Fruit fly (Drosophila melanogaster) whole organism, prepupa: Measurements from ENCODE around the gene Syt12.

Experiments
- Eip78C ChIP-seq: fragments of 200-800 bp; sonication (Bioruptor generic); peaks from one replicate; lab custom pipeline; 2016; ENCODE audit warnings: missing biosample characterization, missing genetic modification characterization
- Ets21C ChIP-seq: fragments of 200-800 bp; sonication (Bioruptor generic); optimal IDR thresholded peaks from 3 replicates; lab custom pipeline; 2016; ENCODE audit warnings: missing biosample characterization, missing genetic modification characterization
- Gug ChIP-seq: fragments of 200-800 bp; sonication (Bioruptor generic); IDR thresholded peaks from 2 replicates; pipeline ENCODE4 v1.3.6; 2022; ENCODE audit warnings: missing biosample characterization, missing genetic modification characterization
- Hr38 ChIP-seq: sonication (Bioruptor generic); optimal IDR thresholded peaks from 2 replicates; lab custom pipeline; 2016; ENCODE audit warnings: missing biosample characterization, missing genetic modification characterization
- fd85E ChIP-seq: fragments of 200-800 bp; sonication (Bioruptor generic); optimal IDR thresholded peaks from 3 replicates; lab custom pipeline; 2016; ENCODE audit warnings: missing biosample characterization, missing genetic modification characterization

DNA sequence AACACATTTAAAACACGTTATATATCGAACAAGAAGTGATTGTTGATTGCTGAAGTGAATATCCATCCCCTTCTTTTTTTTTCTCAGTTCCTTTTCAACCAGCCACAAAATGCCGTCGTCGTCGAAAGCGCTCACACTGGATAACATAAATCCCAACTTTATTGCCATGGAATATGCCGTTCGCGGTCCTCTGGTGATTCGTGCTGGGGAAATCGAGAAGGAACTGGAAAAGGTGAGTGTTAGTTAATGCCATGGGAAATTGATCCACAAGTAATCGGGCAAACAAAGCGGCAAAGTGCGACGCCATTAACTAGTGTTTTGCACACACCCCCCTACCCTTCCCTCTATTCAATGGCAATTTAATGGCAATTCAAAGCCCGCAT, 15.1 kb downstream of the Syt12 start:
- TF ChIP-seq Gug (GFP tag; lab: Robert Waterston, UW), result no peak
- TF ChIP-seq fd85E (GFP tag; lab: Kevin White, UChicago), result no peak
- TF ChIP-seq Eip78C, result no peak
- TF ChIP-seq Hr38 (GFP tag; lab: Kevin White, UChicago), result no peak
- TF ChIP-seq Ets21C (GFP tag; lab: Kevin White, UChicago), result no peak
